Worm (Caenorhabditis elegans): ENCODE data around the gene ooc-5.

ooc-5 gene

ce11 chrII:9024312-9024711, 31.4 kb downstream of the ooc-5 start:
- TF ChIP-seq snpc-4 (tag; optimal IDR thresholded peaks at IDR 0.05) (no peak), dmd-4 (tag; optimal IDR thresholded peaks at IDR 0.05) (no peak), ztf-1 (GFP tag; conservative IDR thresholded peaks at IDR 0.05) (no peak), nhr-10 (tag; optimal IDR thresholded peaks at IDR 0.05) (no peak), mab-5 (tag; optimal IDR thresholded peaks at IDR 0.05) (no peak), fos-1 (tag; optimal IDR thresholded peaks at IDR 0.05) (no peak), ZK546.5 (tag; optimal IDR thresholded peaks at IDR 0.05) (no peak), ama-1 (optimal IDR thresholded peaks at IDR 0.05) (no peak), nhr-23 (tag; optimal IDR thresholded peaks at IDR 0.05) (no peak), nhr-21 (tag; optimal IDR thresholded peaks at IDR 0.05) (no peak), nhr-25 (tag; optimal IDR thresholded peaks at IDR 0.05) (no peak), blmp-1 (tag; optimal IDR thresholded peaks at IDR 0.05; ENCODE audit: insufficient read depth) (no peak), nhr-77 (tag; optimal IDR thresholded peaks at IDR 0.05) (no peak), zag-1 (tag; optimal IDR thresholded peaks at IDR 0.05) (no peak), gmeb-1 (tag; optimal IDR thresholded peaks at IDR 0.05) (no peak), nhr-11 (tag; optimal IDR thresholded peaks at IDR 0.05) (no peak), ztf-11 (tag; optimal IDR thresholded peaks at IDR 0.05) (no peak), egl-27 (tag; optimal IDR thresholded peaks at IDR 0.05) (no peak), mdl-1 (tag; optimal IDR thresholded peaks at IDR 0.05) (no peak), nhr-237 (tag; optimal IDR thresholded peaks at IDR 0.05) (no peak)

- TF ChIP-seq ceh-16 (tag; optimal IDR thresholded peaks at IDR 0.05) (peak; percentile 72), alr-1 (tag; optimal IDR thresholded peaks at IDR 0.05) (no peak), nhr-21 (tag; optimal IDR thresholded peaks at IDR 0.05) (peak; percentile 28)
Observed at ce11 chrII:9026348-9026747, 33.4 kb downstream of the ooc-5 start.

ce11 chrII:9028096-9028495, 35.1 kb downstream of the ooc-5 start:
- TF ChIP-seq fos-1 (tag; optimal IDR thresholded peaks at IDR 0.05): peak; percentile 17
- no peak for TF ChIP-seq C34F6.9 (tag; optimal IDR thresholded peaks at IDR 0.05)
- no peak for TF ChIP-seq unc-55 (GFP tag; optimal IDR thresholded peaks at IDR 0.05)
- TF ChIP-seq ceh-82 (tag; optimal IDR thresholded peaks at IDR 0.05): no peak
- TF ChIP-seq egl-27 (tag; optimal IDR thresholded peaks at IDR 0.05): no peak
- TF ChIP-seq nhr-25 (tag; optimal IDR thresholded peaks at IDR 0.05): peak; percentile 26
- TF ChIP-seq nhr-237 (tag; optimal IDR thresholded peaks at IDR 0.05): no peak
- no peak for TF ChIP-seq Y55F3AM.14 (GFP tag; optimal IDR thresholded peaks at IDR 0.05)
- TF ChIP-seq sma-3 (GFP tag; optimal IDR thresholded peaks at IDR 0.05): peak; percentile 43
- TF ChIP-seq nhr-21 (tag; optimal IDR thresholded peaks at IDR 0.05): peak; percentile 32
- TF ChIP-seq sem-4 (tag; optimal IDR thresholded peaks at IDR 0.05): no peak
- TF ChIP-seq sma-9 (GFP tag; optimal IDR thresholded peaks at IDR 0.05): peak; percentile 59
- TF ChIP-seq sma-9 (tag; optimal IDR thresholded peaks at IDR 0.05): no peak
- no peak for TF ChIP-seq peb-1 (tag; optimal IDR thresholded peaks at IDR 0.05)
- no peak for TF ChIP-seq lsy-2 (tag; optimal IDR thresholded peaks at IDR 0.05)

ce11 chrII:9029218-9029672, 36.3 kb downstream of the ooc-5 start, which contains the start of gene F37B12.1:
Gene F37B12.1 (minus strand): TSS chrII:9029268.
- TF ChIP-seq unc-62 (GFP tag; optimal IDR thresholded peaks at IDR 0.05): no peak
- no peak for TF ChIP-seq elt-3 (tag; optimal IDR thresholded peaks at IDR 0.05)
- TF ChIP-seq nhr-23 (tag; optimal IDR thresholded peaks at IDR 0.05): no peak
- TF ChIP-seq crh-2 (tag; optimal IDR thresholded peaks at IDR 0.05): no peak
- no peak for TF ChIP-seq mbf-1 (tag; optimal IDR thresholded peaks at IDR 0.05)
- TF ChIP-seq mab-5 (tag; optimal IDR thresholded peaks at IDR 0.05): no peak
- no peak for TF ChIP-seq zag-1 (tag; optimal IDR thresholded peaks at IDR 0.05)
- no peak for TF ChIP-seq skn-1 (tag; optimal IDR thresholded peaks at IDR 0.05)
- no peak for TF ChIP-seq snpc-4 (tag; optimal IDR thresholded peaks at IDR 0.05)
- TF ChIP-seq F13H6.1 (tag; optimal IDR thresholded peaks at IDR 0.05): no peak
- TF ChIP-seq nhr-237 (tag; optimal IDR thresholded peaks at IDR 0.05): no peak
- no peak for TF ChIP-seq fos-1 (tag; optimal IDR thresholded peaks at IDR 0.05)
- TF ChIP-seq ztf-4 (tag; optimal IDR thresholded peaks at IDR 0.05): no peak
- no peak for TF ChIP-seq ceh-82 (tag; optimal IDR thresholded peaks at IDR 0.05)
- no peak for TF ChIP-seq nhr-77 (tag; optimal IDR thresholded peaks at IDR 0.05)
- TF ChIP-seq nhr-12 (tag; optimal IDR thresholded peaks at IDR 0.05): no peak
- no peak for TF ChIP-seq sem-4 (tag; optimal IDR thresholded peaks at IDR 0.05)
- TF ChIP-seq egl-27 (tag; optimal IDR thresholded peaks at IDR 0.05): no peak

Data from whole organism, L2 larva.